Worm (Caenorhabditis elegans) whole organism, L2 larva: ENCODE data around the gene sru-15.

Experiments used
- ama-1 ChIP-seq: fragments of 150-350 bp; optimal IDR thresholded peaks from 2 replicates; lab custom pipeline; 2018; ENCODE audit warnings: inconsistent platforms
- crh-2 ChIP-seq: sonication (generic microtip); optimal IDR thresholded peaks from 2 replicates; lab custom pipeline; 2017; ENCODE audit warnings: missing biosample characterization, missing genetic modification characterization
- dmd-4 ChIP-seq: sonication (generic microtip); optimal IDR thresholded peaks from 2 replicates; lab custom pipeline; 2017; ENCODE audit warnings: missing biosample characterization, missing genetic modification characterization
- elt-1 ChIP-seq: fragments of 150-350 bp; optimal IDR thresholded peaks from 2 replicates; lab custom pipeline; 2014; ENCODE audit warnings: missing biosample characterization, missing genetic modification characterization
- lin-39 ChIP-seq: fragments of 150-350 bp; optimal IDR thresholded peaks from 2 replicates; lab custom pipeline; 2014; ENCODE audit warnings: missing biosample characterization, missing genetic modification reagents, missing genetic modification characterization
- mab-5 ChIP-seq: fragments of 150-350 bp; optimal IDR thresholded peaks from 2 replicates; lab custom pipeline; 2014; ENCODE audit warnings: missing biosample characterization, missing genetic modification characterization
- mdl-1 ChIP-seq, 2 experiments: fragments of 150-350 bp in 1 of 2; sonication (generic microtip) in 1 of 2; optimal IDR thresholded peaks; 2 replicates each; lab custom pipeline; 2017; ENCODE audit warnings: missing biosample characterization in 2 of 2, missing genetic modification characterization in 2 of 2
- unc-55 ChIP-seq: fragments of 150-350 bp; sonication (generic microtip); optimal IDR thresholded peaks from 3 replicates; lab custom pipeline; 2014; ENCODE audit warnings: missing biosample characterization, missing genetic modification reagents, missing genetic modification characterization
- unc-62 ChIP-seq: fragments of 150-350 bp; optimal IDR thresholded peaks from 2 replicates; lab custom pipeline; 2014; ENCODE audit warnings: missing biosample characterization, missing genetic modification reagents, missing genetic modification characterization
- ztf-11 ChIP-seq: sonication (generic microtip); optimal IDR thresholded peaks from 2 replicates; lab custom pipeline; 2017; ENCODE audit warnings: missing biosample characterization, missing genetic modification characterization
- ztf-4 ChIP-seq: fragments of 150-350 bp; optimal IDR thresholded peaks from 2 replicates; lab custom pipeline; 2014; ENCODE audit warnings: missing biosample characterization, missing genetic modification characterization

ce11 chrIV:17399455-17399854 lies 3.4 kb downstream of the sru-15 start, which contains the start of gene T02D1.4:
- TF ChIP-seq unc-55 (GFP tag; lab: Kevin White, UChicago) (no peak), ztf-4 (tag; lab: Kevin White, UChicago) (no peak), crh-2 (no peak), mdl-1 (tag; optimal IDR thresholded peaks at IDR 0.05; lab: Kevin White, UChicago) (no peak), ztf-11 (no peak), dmd-4 (no peak), ama-1 (lab: Kevin White, UChicago) (no peak), elt-1 (no peak), unc-62 (GFP tag; lab: Kevin White, UChicago) (no peak), lin-39 (tag; lab: Kevin White, UChicago) (no peak), mab-5 (tag; lab: Kevin White, UChicago) (no peak)
